Fruit fly (Drosophila melanogaster): ENCODE results near the gene NELF-B.

The NELF-B gene

dm6 chrX:7728251-7729164, at the start of gene NELF-B, which contains the start of gene CG12155:
TSS of gene NELF-B (minus strand) at chrX:7728361.
TSS of gene CG12155 (plus strand) at chrX:7728755.
- TF ChIP-seq EcR (GFP tag; optimal IDR thresholded peaks at IDR 0.05), result no peak
- TF ChIP-seq pan (optimal IDR thresholded peaks at IDR 0.05), result no peak
- no peak for TF ChIP-seq CG8478 (optimal IDR thresholded peaks at IDR 0.05)
- no peak for TF ChIP-seq usp (GFP tag; optimal IDR thresholded peaks at IDR 0.05)
- no peak for TF ChIP-seq psq (optimal IDR thresholded peaks at IDR 0.05)
- TF ChIP-seq Dll (optimal IDR thresholded peaks at IDR 0.05), result no peak

dm6 chrX:7777905-7778304, 49.7 kb upstream of the NELF-B start, which contains the start of gene CG32718:
TSS of gene CG32718 (plus strand) at chrX:7778205.
- TF ChIP-seq EcR (GFP tag; optimal IDR thresholded peaks at IDR 0.05) (no peak), Dll (optimal IDR thresholded peaks at IDR 0.05) (no peak), pan (optimal IDR thresholded peaks at IDR 0.05) (no peak), CG8478 (optimal IDR thresholded peaks at IDR 0.05) (no peak), usp (GFP tag; optimal IDR thresholded peaks at IDR 0.05) (no peak), psq (optimal IDR thresholded peaks at IDR 0.05) (no peak)

dm6 chrX:7768147-7768787, 40.1 kb upstream of the NELF-B start, which contains the start of gene CG34338:
TSS of gene CG34338 (plus strand) at chrX:7768737.
- TF ChIP-seq Dll (optimal IDR thresholded peaks at IDR 0.05) (no peak), EcR (GFP tag; optimal IDR thresholded peaks at IDR 0.05) (no peak), CG8478 (optimal IDR thresholded peaks at IDR 0.05) (no peak), pan (optimal IDR thresholded peaks at IDR 0.05) (no peak), psq (optimal IDR thresholded peaks at IDR 0.05) (no peak), usp (GFP tag; optimal IDR thresholded peaks at IDR 0.05) (no peak)

dm6 chrX:7764682-7765081, 36.5 kb upstream of the NELF-B start, which contains the start of gene Ir7a:
TSS of gene Ir7a (plus strand) at chrX:7764982.
- TF ChIP-seq Dll (optimal IDR thresholded peaks at IDR 0.05) (no peak), pan (optimal IDR thresholded peaks at IDR 0.05) (no peak), EcR (GFP tag; optimal IDR thresholded peaks at IDR 0.05) (no peak), usp (GFP tag; optimal IDR thresholded peaks at IDR 0.05) (no peak), CG8478 (optimal IDR thresholded peaks at IDR 0.05) (no peak), psq (optimal IDR thresholded peaks at IDR 0.05) (no peak)

- TF ChIP-seq psq (optimal IDR thresholded peaks at IDR 0.05) (no peak), pan (optimal IDR thresholded peaks at IDR 0.05) (no peak), usp (GFP tag; optimal IDR thresholded peaks at IDR 0.05) (no peak), EcR (GFP tag; optimal IDR thresholded peaks at IDR 0.05) (no peak), Dll (optimal IDR thresholded peaks at IDR 0.05) (no peak), CG8478 (optimal IDR thresholded peaks at IDR 0.05) (no peak)
Measured at dm6 chrX:7746342-7746741, 18.2 kb upstream of the NELF-B start.

- no peak for TF ChIP-seq psq (optimal IDR thresholded peaks at IDR 0.05)
- TF ChIP-seq Dll (optimal IDR thresholded peaks at IDR 0.05), result no peak
- TF ChIP-seq usp (GFP tag; optimal IDR thresholded peaks at IDR 0.05), result no peak
- no peak for TF ChIP-seq CG8478 (optimal IDR thresholded peaks at IDR 0.05)
- no peak for TF ChIP-seq pan (optimal IDR thresholded peaks at IDR 0.05)
- TF ChIP-seq EcR (GFP tag; optimal IDR thresholded peaks at IDR 0.05), result no peak
Measured at dm6 chrX:7744036-7744435, 15.9 kb upstream of the NELF-B start.

- TF ChIP-seq psq (optimal IDR thresholded peaks at IDR 0.05), result no peak
- no peak for TF ChIP-seq Dll (optimal IDR thresholded peaks at IDR 0.05)
Measured at dm6 chrX:7737156-7737771, 9.1 kb upstream of the NELF-B start.

dm6 chrX:7736593-7736992, 8.4 kb upstream of the NELF-B start, which contains the start of gene Tom40:
TSS of gene Tom40 (plus strand) at chrX:7736893.
- TF ChIP-seq Dll (optimal IDR thresholded peaks at IDR 0.05), result no peak
- no peak for TF ChIP-seq EcR (GFP tag; optimal IDR thresholded peaks at IDR 0.05)
- no peak for TF ChIP-seq CG8478 (optimal IDR thresholded peaks at IDR 0.05)
- no peak for TF ChIP-seq psq (optimal IDR thresholded peaks at IDR 0.05)
- no peak for TF ChIP-seq usp (GFP tag; optimal IDR thresholded peaks at IDR 0.05)
- TF ChIP-seq pan (optimal IDR thresholded peaks at IDR 0.05), result no peak

dm6 chrX:7735262-7735661, 7.1 kb upstream of the NELF-B start:
- TF ChIP-seq usp (GFP tag; optimal IDR thresholded peaks at IDR 0.05), result no peak
- TF ChIP-seq EcR (GFP tag; optimal IDR thresholded peaks at IDR 0.05), result no peak
- no peak for TF ChIP-seq pan (optimal IDR thresholded peaks at IDR 0.05)
- no peak for TF ChIP-seq Dll (optimal IDR thresholded peaks at IDR 0.05)
- TF ChIP-seq psq (optimal IDR thresholded peaks at IDR 0.05), result no peak
- no peak for TF ChIP-seq CG8478 (optimal IDR thresholded peaks at IDR 0.05)

dm6 chrX:7734131-7734930, 6.2 kb upstream of the NELF-B start, which contains the start of the genes Pdp and Rab39:
TSS of gene Pdp (minus strand) at chrX:7734651.
TSS of gene Rab39 (plus strand) at chrX:7734923.
- TF ChIP-seq CG8478 (optimal IDR thresholded peaks at IDR 0.05), result no peak
- no peak for TF ChIP-seq EcR (GFP tag; optimal IDR thresholded peaks at IDR 0.05)

dm6 chrX:7721905-7722304, 6.3 kb downstream of the NELF-B start, which contains the start of gene Hira:
TSS of gene Hira (plus strand) at chrX:7722119.
- TF ChIP-seq pan (optimal IDR thresholded peaks at IDR 0.05), result no peak
- no peak for TF ChIP-seq EcR (GFP tag; optimal IDR thresholded peaks at IDR 0.05)

Measured in whole organism.